Fruit fly (Drosophila melanogaster) whole organism, prepupa: ENCODE results near the gene SPH93.

Source experiments
- CG10631 ChIP-seq: fragments of 200-800 bp; sonication (Bioruptor generic); optimal IDR thresholded peaks from 2 replicates; lab custom pipeline; 2016; ENCODE audit warnings: missing biosample characterization, missing genetic modification characterization
- CG10669 ChIP-seq: fragments of 200-800 bp; sonication (Bioruptor generic); optimal IDR thresholded peaks from 3 replicates; lab custom pipeline; 2018; ENCODE audit warnings: missing biosample characterization, mild to moderate bottlenecking, missing genetic modification characterization, moderate library complexity
- CG11294 ChIP-seq: fragments of 200-800 bp; sonication (Bioruptor generic); IDR thresholded peaks from 2 replicates; pipeline ENCODE4 v1.3.6; 2022; ENCODE audit warnings: missing biosample characterization, missing genetic modification characterization
- CG15336 ChIP-seq: fragments of 200-800 bp; sonication (Bioruptor generic); IDR thresholded peaks from 2 replicates; pipeline ENCODE4 v1.3.6; 2022; ENCODE audit warnings: missing biosample characterization, missing genetic modification characterization
- CG1621 ChIP-seq: fragments of 200-800 bp; sonication (Bioruptor generic); optimal IDR thresholded peaks from 3 replicates; lab custom pipeline; 2018; ENCODE audit warnings: missing biosample characterization, mild to moderate bottlenecking, missing genetic modification characterization
- CG16779 ChIP-seq: fragments of 200-800 bp; sonication (Bioruptor generic); optimal IDR thresholded peaks from 3 replicates; lab custom pipeline; 2017; ENCODE audit warnings: missing biosample characterization, mild to moderate bottlenecking, missing genetic modification characterization
- CG3032 ChIP-seq: fragments of 200-800 bp; optimal IDR thresholded peaks from 2 replicates; lab custom pipeline; 2019; ENCODE audit warnings: missing biosample characterization, mild to moderate bottlenecking, missing genetic modification characterization, moderate library complexity
- CG31627 ChIP-seq: fragments of 200-800 bp; sonication (Bioruptor generic); optimal IDR thresholded peaks from 3 replicates; lab custom pipeline; 2016; ENCODE audit warnings: missing biosample characterization, missing genetic modification characterization
- CG32006 ChIP-seq: fragments of 200-800 bp; sonication (Bioruptor generic); optimal IDR thresholded peaks from 3 replicates; lab custom pipeline; 2017; ENCODE audit warnings: missing biosample characterization, mild to moderate bottlenecking, missing genetic modification characterization
- CG3919 ChIP-seq: fragments of 200-800 bp; sonication (Bioruptor generic); optimal IDR thresholded peaks from 3 replicates; lab custom pipeline; 2016; ENCODE audit warnings: missing biosample characterization, missing genetic modification characterization
- CG6163 ChIP-seq: fragments of 200-800 bp; sonication (Bioruptor generic); IDR thresholded peaks from 3 replicates; pipeline ENCODE4 v1.3.6; 2022; ENCODE audit warnings: missing biosample characterization, missing genetic modification characterization
- CG6276 ChIP-seq: fragments of 200-800 bp; sonication (Bioruptor generic); optimal IDR thresholded peaks from 2 replicates; lab custom pipeline; 2017; ENCODE audit warnings: missing biosample characterization, mild to moderate bottlenecking, missing genetic modification characterization
- CG6792 ChIP-seq: fragments of 200-800 bp; sonication (Bioruptor generic); optimal IDR thresholded peaks from 3 replicates; lab custom pipeline; 2016; ENCODE audit warnings: missing biosample characterization, missing genetic modification characterization
- CG6808 ChIP-seq: fragments of 200-800 bp; sonication (Bioruptor generic); optimal IDR thresholded peaks from 3 replicates; lab custom pipeline; 2017; ENCODE audit warnings: missing biosample characterization, missing genetic modification characterization, mild to moderate bottlenecking, moderate library complexity, missing genetic modification reagents
- CG7368 ChIP-seq: fragments of 200-800 bp; sonication (Bioruptor generic); optimal IDR thresholded peaks from 3 replicates; lab custom pipeline; 2016; ENCODE audit warnings: missing biosample characterization, missing genetic modification characterization
- CG8119 ChIP-seq: fragments of 200-800 bp; sonication (Bioruptor generic); IDR thresholded peaks from 3 replicates; pipeline ENCODE4 v1.3.6; 2022; ENCODE audit warnings: missing biosample characterization, missing genetic modification characterization
- CG8319 ChIP-seq: fragments of 200-800 bp; sonication (Bioruptor generic); optimal IDR thresholded peaks from 3 replicates; lab custom pipeline; 2016; ENCODE audit warnings: missing biosample characterization, missing genetic modification characterization
- CG8632 ChIP-seq: fragments of 200-800 bp; sonication (Bioruptor generic); optimal IDR thresholded peaks from 3 replicates; lab custom pipeline; 2016; ENCODE audit warnings: missing biosample characterization, missing genetic modification characterization
- CG9139 ChIP-seq: fragments of 200-800 bp; sonication (Bioruptor generic); optimal IDR thresholded peaks from 3 replicates; lab custom pipeline; 2017; ENCODE audit warnings: missing biosample characterization, mild to moderate bottlenecking, missing genetic modification characterization
- Eip75B ChIP-seq: fragments of 200-800 bp; sonication (Bioruptor generic); optimal IDR thresholded peaks from 3 replicates; lab custom pipeline; 2016; ENCODE audit warnings: missing biosample characterization, missing genetic modification characterization
- Eip78C ChIP-seq: fragments of 200-800 bp; sonication (Bioruptor generic); peaks from one replicate; lab custom pipeline; 2016; ENCODE audit warnings: missing biosample characterization, missing genetic modification characterization
- Ets21C ChIP-seq: fragments of 200-800 bp; sonication (Bioruptor generic); optimal IDR thresholded peaks from 3 replicates; lab custom pipeline; 2016; ENCODE audit warnings: missing biosample characterization, missing genetic modification characterization
- Ets96B ChIP-seq: fragments of 200-800 bp; optimal IDR thresholded peaks from 2 replicates; lab custom pipeline; 2019; ENCODE audit warnings: missing biosample characterization, mild to moderate bottlenecking, missing genetic modification characterization, moderate library complexity
- Gug ChIP-seq: fragments of 200-800 bp; sonication (Bioruptor generic); IDR thresholded peaks from 2 replicates; pipeline ENCODE4 v1.3.6; 2022; ENCODE audit warnings: missing biosample characterization, missing genetic modification characterization
- Hr39 ChIP-seq: fragments of 200-800 bp; sonication (Bioruptor generic); optimal IDR thresholded peaks from 2 replicates; lab custom pipeline; 2016; ENCODE audit warnings: missing biosample characterization, missing genetic modification characterization
- Hr4 ChIP-seq: fragments of 200-800 bp; sonication (Bioruptor generic); optimal IDR thresholded peaks from 3 replicates; lab custom pipeline; 2016; ENCODE audit warnings: missing biosample characterization, missing genetic modification characterization
- Lpt ChIP-seq: fragments of 200-800 bp; sonication (Bioruptor generic); optimal IDR thresholded peaks from 3 replicates; lab custom pipeline; 2016; ENCODE audit warnings: missing biosample characterization, missing genetic modification characterization
- Met ChIP-seq: fragments of 200-800 bp; sonication (Bioruptor generic); optimal IDR thresholded peaks from 3 replicates; lab custom pipeline; 2016; ENCODE audit warnings: missing biosample characterization, missing genetic modification characterization
- OdsH ChIP-seq: fragments of 200-800 bp; sonication (Bioruptor generic); optimal IDR thresholded peaks from 3 replicates; lab custom pipeline; 2016; ENCODE audit warnings: missing biosample characterization, missing genetic modification characterization
- Sox102F ChIP-seq: fragments of 200-800 bp; sonication (Bioruptor generic); optimal IDR thresholded peaks from 2 replicates; lab custom pipeline; 2016; ENCODE audit warnings: missing biosample characterization, mild to moderate bottlenecking, missing genetic modification characterization
- Sox14 ChIP-seq: fragments of 200-800 bp; sonication (Bioruptor generic); optimal IDR thresholded peaks from 3 replicates; lab custom pipeline; 2016; ENCODE audit warnings: missing biosample characterization, missing genetic modification characterization
- achi ChIP-seq: fragments of 200-800 bp; sonication (Bioruptor generic); optimal IDR thresholded peaks from 3 replicates; lab custom pipeline; 2016; ENCODE audit warnings: missing biosample characterization, missing genetic modification characterization
- dsx ChIP-seq: fragments of 200-800 bp; optimal IDR thresholded peaks from 3 replicates; lab custom pipeline; 2019; ENCODE audit warnings: missing biosample characterization, mild to moderate bottlenecking, missing genetic modification characterization, moderate library complexity; ENCODE audit not compliant: poor library complexity, severe bottlenecking
- eg ChIP-seq: fragments of 200-800 bp; sonication (Bioruptor generic); IDR thresholded peaks from 3 replicates; pipeline ENCODE4 v1.3.6; 2022; ENCODE audit warnings: missing biosample characterization, missing genetic modification characterization
- esn ChIP-seq: fragments of 200-800 bp; sonication (Bioruptor generic); optimal IDR thresholded peaks from 2 replicates; lab custom pipeline; 2016; ENCODE audit warnings: missing biosample characterization, mild to moderate bottlenecking, missing genetic modification characterization, moderate library complexity
- fd59A ChIP-seq: fragments of 200-800 bp; sonication (Bioruptor generic); optimal IDR thresholded peaks from 2 replicates; lab custom pipeline; 2017; ENCODE audit warnings: missing biosample characterization, mild to moderate bottlenecking, missing genetic modification characterization, missing genetic modification reagents
- fd85E ChIP-seq: fragments of 200-800 bp; sonication (Bioruptor generic); optimal IDR thresholded peaks from 3 replicates; lab custom pipeline; 2016; ENCODE audit warnings: missing biosample characterization, missing genetic modification characterization
- lz ChIP-seq: fragments of 200-800 bp; sonication (Bioruptor generic); optimal IDR thresholded peaks from 3 replicates; lab custom pipeline; 2016; ENCODE audit warnings: missing biosample characterization, missing genetic modification characterization
- net ChIP-seq: fragments of 200-800 bp; sonication (Bioruptor generic); optimal IDR thresholded peaks from 3 replicates; lab custom pipeline; 2016; ENCODE audit warnings: missing biosample characterization, missing genetic modification characterization
- pdm3 ChIP-seq: fragments of 200-800 bp; sonication (Bioruptor generic); optimal IDR thresholded peaks from 3 replicates; lab custom pipeline; 2016; ENCODE audit warnings: missing biosample characterization, missing genetic modification characterization
- salr ChIP-seq, 2 experiments: fragments of 200-800 bp; sonication (Bioruptor generic); optimal IDR thresholded peaks; 3 replicates each; lab custom pipeline; 2016 to 2018; ENCODE audit warnings: missing biosample characterization in 2 of 2, missing genetic modification characterization in 2 of 2, mild to moderate bottlenecking in 1 of 2
- spab ChIP-seq: fragments of 200-800 bp; sonication (Bioruptor generic); optimal IDR thresholded peaks from 2 replicates; lab custom pipeline; 2017; ENCODE audit warnings: missing biosample characterization, mild to moderate bottlenecking, missing genetic modification characterization, missing genetic modification reagents
- ss ChIP-seq, 2 experiments: fragments of 200-800 bp; sonication (Bioruptor generic); optimal IDR thresholded peaks; 2 replicates in 1 of 2; 3 replicates in 1 of 2; lab custom pipeline; 2017 to 2018; ENCODE audit warnings: mild to moderate bottlenecking in 2 of 2, missing biosample characterization in 2 of 2, missing genetic modification characterization in 2 of 2, moderate library complexity in 1 of 2
- svp ChIP-seq: fragments of 200-800 bp; sonication (Bioruptor generic); peaks from one replicate; lab custom pipeline; 2016; ENCODE audit warnings: missing biosample characterization, missing genetic modification characterization
- topi ChIP-seq: fragments of 200-800 bp; sonication (Bioruptor generic); optimal IDR thresholded peaks from 3 replicates; lab custom pipeline; 2016; ENCODE audit warnings: missing biosample characterization, missing genetic modification characterization
- vri ChIP-seq: fragments of 200-800 bp; sonication (Bioruptor generic); optimal IDR thresholded peaks from 3 replicates; lab custom pipeline; 2016; ENCODE audit warnings: missing biosample characterization, mild to moderate bottlenecking, missing genetic modification characterization

Gene SPH93

DNA sequence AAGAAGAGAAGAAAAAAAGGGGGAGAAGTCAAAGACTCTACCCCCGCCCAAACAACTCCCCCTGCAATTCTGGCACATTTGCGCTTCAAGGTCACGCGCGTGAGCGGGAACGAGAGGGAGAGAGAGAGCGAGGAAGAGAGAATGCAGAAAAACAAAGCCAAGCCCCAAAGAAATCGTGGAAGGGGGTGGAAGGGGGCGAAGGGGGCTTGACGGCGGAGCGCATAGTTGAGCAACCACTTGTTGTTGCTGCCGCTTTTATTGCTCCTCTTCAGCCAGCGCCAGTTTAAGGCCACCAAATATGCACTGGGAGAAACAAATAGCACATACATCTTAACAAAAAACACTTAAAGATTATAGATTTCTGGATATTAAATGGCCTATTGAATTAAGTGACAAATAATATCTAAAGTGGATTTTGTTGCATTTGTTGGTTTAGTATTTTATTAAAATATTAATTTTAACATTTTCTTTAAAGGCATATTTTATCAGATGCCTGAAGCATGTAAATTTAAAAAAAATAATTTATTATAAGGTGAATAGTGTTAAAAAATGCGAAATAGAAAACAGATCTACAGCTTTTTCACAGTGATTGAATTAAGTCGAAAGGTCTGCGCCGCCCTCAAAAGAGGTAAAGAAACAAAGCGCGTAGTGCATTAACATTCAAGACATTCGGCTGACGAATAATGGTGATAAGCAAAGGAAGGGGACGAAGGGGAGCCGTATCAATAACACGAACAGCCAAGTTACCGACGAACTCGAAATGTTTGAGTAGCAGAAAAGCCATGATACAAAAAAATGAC lies 25.7 kb downstream of the SPH93 start (continued):
- peak; percentile 97 for TF ChIP-seq CG8632 (GFP tag; lab: Kevin White, UChicago)
- TF ChIP-seq CG6163 (GFP tag; lab: Robert Waterston, UW), result peak; percentile 90
- TF ChIP-seq fd85E (GFP tag; lab: Kevin White, UChicago), result peak; percentile 85
- TF ChIP-seq eg (GFP tag; lab: Robert Waterston, UW), result peak; percentile 87
- TF ChIP-seq CG8119, result peak; percentile 94
- TF ChIP-seq Sox102F (GFP tag; lab: Kevin White, UChicago), result peak; percentile 73
- TF ChIP-seq OdsH (GFP tag; lab: Kevin White, UChicago), result peak; percentile 84
- TF ChIP-seq spab, result peak; percentile 98
- TF ChIP-seq Hr39, result peak; percentile 87
- TF ChIP-seq CG16779 (tag; lab: Kevin White, UChicago), result peak; percentile 87
- TF ChIP-seq CG9139 (GFP tag; lab: Kevin White, UChicago), result no peak
- peak; percentile 81 for TF ChIP-seq achi (GFP tag; lab: Kevin White, UChicago)
- TF ChIP-seq net (GFP tag; lab: Kevin White, UChicago), result peak; percentile 73
- TF ChIP-seq Gug (GFP tag; lab: Robert Waterston, UW), result peak; percentile 82
- TF ChIP-seq CG15336 (GFP tag; lab: Robert Waterston, UW), result peak; percentile 93
- peak; percentile 97 for TF ChIP-seq CG10669
- TF ChIP-seq dsx, result peak; percentile 64
- peak; percentile 59 to 84 for TF ChIP-seq ss (GFP tag; optimal IDR thresholded peaks at IDR 0.05; lab: Kevin White, UChicago)
- TF ChIP-seq lz (GFP tag; lab: Kevin White, UChicago), result peak; percentile 88
- TF ChIP-seq Ets21C (GFP tag; lab: Kevin White, UChicago), result peak; percentile 46
- peak; percentile 83 for TF ChIP-seq CG31627 (GFP tag; lab: Kevin White, UChicago)
- TF ChIP-seq, all 60 proteins: peak for 58

DNA sequence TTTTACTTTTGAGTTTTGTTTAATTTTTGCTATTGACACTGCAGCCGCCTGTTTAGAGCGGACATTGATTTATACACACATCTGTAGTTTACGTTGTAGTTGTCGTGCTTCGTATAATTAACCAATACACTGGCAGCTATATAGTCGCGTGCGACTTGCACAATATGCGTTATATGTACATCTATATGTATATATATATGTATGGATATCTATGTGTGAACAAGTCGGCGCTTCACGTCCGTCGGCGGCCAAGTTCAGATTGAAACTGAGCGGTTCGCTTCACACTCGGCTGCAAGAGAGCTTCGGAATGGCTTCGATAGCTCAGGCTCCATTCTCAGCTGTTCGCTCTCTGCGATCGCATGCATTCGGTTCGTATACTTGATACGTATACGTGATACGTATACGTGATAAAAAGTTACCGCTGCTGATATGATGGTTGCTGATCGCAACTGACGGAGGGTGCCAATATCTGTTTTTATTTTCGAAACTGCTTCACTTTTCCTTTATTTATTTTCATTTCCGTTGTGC lies 27.7 kb downstream of the SPH93 start:
- TF ChIP-seq CG15336 (GFP tag; lab: Robert Waterston, UW) (peak; percentile 59), Ets96B (tag; lab: Kevin White, UChicago) (peak; percentile 32), CG8632 (GFP tag; lab: Kevin White, UChicago) (no peak), CG1621 (peak; percentile 69), Sox14 (GFP tag; lab: Kevin White, UChicago) (no peak), CG16779 (tag; lab: Kevin White, UChicago) (peak; percentile 44), vri (GFP tag; lab: Kevin White, UChicago) (peak; percentile 63), CG3032 (peak; percentile 8), Eip75B (GFP tag; lab: Kevin White, UChicago) (peak; percentile 41), CG6792 (GFP tag; lab: Kevin White, UChicago) (no peak), Hr4 (no peak), pdm3 (GFP tag; lab: Kevin White, UChicago) (peak; percentile 7), topi (GFP tag; lab: Kevin White, UChicago) (peak; percentile 8), esn (peak; percentile 11), spab (peak; percentile 43), net (GFP tag; lab: Kevin White, UChicago) (peak; percentile 42), CG11294 (GFP tag; lab: Robert Waterston, UW) (no peak), CG10631 (no peak), CG8319 (GFP tag; lab: Kevin White, UChicago) (peak; percentile 31), CG10669 (peak; percentile 28), svp (peak; percentile 92), Lpt (peak; percentile 22), Sox102F (GFP tag; lab: Kevin White, UChicago) (peak; percentile 39), CG7368 (GFP tag; lab: Kevin White, UChicago) (peak; percentile 27), CG3919 (GFP tag; lab: Kevin White, UChicago) (peak; percentile 51), CG8119 (peak; percentile 59; the same call in 1 of the 3 replicates), salr (GFP tag; optimal IDR thresholded peaks at IDR 0.05; lab: Kevin White, UChicago) (peak; percentile 0 to 14), CG9139 (GFP tag; lab: Kevin White, UChicago) (peak; percentile 81), CG32006 (no peak), Met (peak; percentile 2), Eip78C (GFP tag; lab: Kevin White, UChicago) (peak; percentile 80), fd59A (GFP tag; lab: Kevin White, UChicago) (peak; percentile 23), ss (GFP tag; optimal IDR thresholded peaks at IDR 0.05; lab: Kevin White, UChicago) (peak; percentile 72 to 87), CG6276 (GFP tag; lab: Kevin White, UChicago) (peak; percentile 28), CG6808 (GFP tag; lab: Kevin White, UChicago) (peak; percentile 63), Ets21C (GFP tag; lab: Kevin White, UChicago) (no peak), OdsH (GFP tag; lab: Kevin White, UChicago) (no peak), CG6163 (GFP tag; lab: Robert Waterston, UW) (peak; percentile 64)
